Worm (Caenorhabditis elegans) whole organism, L4 larva: ENCODE results near the gene cubn-1.

Source experiments
- D1046.2 ChIP-seq: fragments of 200-800 bp; sonication (Bioruptor generic); IDR thresholded peaks from 2 replicates; pipeline ENCODE4 v1.3.6; 2022; ENCODE audit warnings: missing genetic modification characterization, missing compliant biosample characterization
- F26F4.8 ChIP-seq: fragments of 200-800 bp; sonication (Bioruptor generic); conservative IDR thresholded peaks from 2 replicates; pipeline ENCODE4 v1.3.6; 2022; ENCODE audit warnings: missing genetic modification characterization, missing compliant biosample characterization
- F49E8.2 ChIP-seq: sonication (generic microtip); optimal IDR thresholded peaks from 2 replicates; lab custom pipeline; 2016; ENCODE audit warnings: missing compliant biosample characterization, mild to moderate bottlenecking, missing genetic modification characterization, borderline replicate concordance
- R02D3.7 ChIP-seq: fragments of 150-350 bp; sonication (generic microtip); optimal IDR thresholded peaks from 3 replicates; lab custom pipeline; 2014; ENCODE audit warnings: missing biosample characterization, missing genetic modification characterization
- T20F7.1 ChIP-seq: fragments of 200-800 bp; sonication (Bioruptor generic); optimal IDR thresholded peaks from 2 replicates; lab custom pipeline; 2018; ENCODE audit warnings: mild to moderate bottlenecking, missing genetic modification characterization, missing compliant biosample characterization
- Y48G9A.11 ChIP-seq: fragments of 200-800 bp; sonication (Bioruptor generic); IDR thresholded peaks from 2 replicates; pipeline ENCODE4 v1.3.6; 2022; ENCODE audit warnings: missing genetic modification reagents, missing genetic modification characterization, missing compliant biosample characterization
- Y5F2A.4 ChIP-seq: fragments of 200-800 bp; sonication (Bioruptor generic); optimal IDR thresholded peaks from 2 replicates; lab custom pipeline; 2018; ENCODE audit warnings: mild to moderate bottlenecking, missing genetic modification characterization, missing compliant biosample characterization
- ceh-20 ChIP-seq: fragments of 200-800 bp; sonication (Bioruptor generic); IDR thresholded peaks from 2 replicates; pipeline ENCODE4 v1.3.6; 2022; ENCODE audit warnings: missing genetic modification reagents, missing genetic modification characterization, missing compliant biosample characterization
- ceh-62 ChIP-seq: sonication (generic microtip); optimal IDR thresholded peaks from 2 replicates; lab custom pipeline; 2017; ENCODE audit warnings: missing biosample characterization, missing genetic modification characterization
- ces-1 ChIP-seq: fragments of 150-350 bp; sonication (generic microtip); optimal IDR thresholded peaks from 4 replicates; lab custom pipeline; 2014; ENCODE audit warnings: missing biosample characterization, missing genetic modification reagents, missing genetic modification characterization
- cey-2 ChIP-seq: sonication (generic microtip); optimal IDR thresholded peaks from 3 replicates; lab custom pipeline; 2017; ENCODE audit warnings: missing genetic modification characterization, mild to moderate bottlenecking, missing compliant biosample characterization, antibody characterized with exemption, borderline replicate concordance; ENCODE audit not compliant: insufficient read depth
- ctbp-1 ChIP-seq: fragments of 200-800 bp; sonication (Bioruptor generic); IDR thresholded peaks from 2 replicates; pipeline ENCODE4 v1.3.6; 2022; ENCODE audit warnings: missing genetic modification reagents, missing genetic modification characterization, missing compliant biosample characterization
- daf-16 ChIP-seq, 3 experiments: sonication (generic microtip); optimal IDR thresholded peaks; 2 replicates each; lab custom pipeline; 2016 to 2017; ENCODE audit warnings: missing genetic modification characterization in 3 of 3, missing genetic modification reagents in 3 of 3, mild to moderate bottlenecking in 2 of 3, missing compliant biosample characterization in 2 of 3, missing biosample characterization in 1 of 3, moderate library complexity in 1 of 3
- dmd-6 ChIP-seq: fragments of 200-800 bp; sonication (Bioruptor generic); IDR thresholded peaks from 2 replicates; pipeline ENCODE4 v1.3.6; 2022; ENCODE audit warnings: missing genetic modification reagents, missing genetic modification characterization, missing compliant biosample characterization
- dmd-8 ChIP-seq: fragments of 200-800 bp; sonication (Bioruptor generic); IDR thresholded peaks from 2 replicates; pipeline ENCODE4 v1.3.6; 2022; ENCODE audit warnings: missing genetic modification characterization, missing compliant biosample characterization
- duxl-1 ChIP-seq: sonication (generic microtip); optimal IDR thresholded peaks from 2 replicates; lab custom pipeline; 2016; ENCODE audit warnings: mild to moderate bottlenecking, missing genetic modification characterization, moderate library complexity, missing compliant biosample characterization; ENCODE audit not compliant: poor library complexity
- dve-1 ChIP-seq: sonication (generic microtip); optimal IDR thresholded peaks from 2 replicates; lab custom pipeline; 2017; ENCODE audit warnings: antibody characterized with exemption, mild to moderate bottlenecking, missing genetic modification characterization, missing compliant biosample characterization; ENCODE audit not compliant: insufficient read depth
- egl-27 ChIP-seq: sonication (generic microtip); optimal IDR thresholded peaks from 3 replicates; lab custom pipeline; 2017; ENCODE audit warnings: missing biosample characterization, missing genetic modification reagents, missing genetic modification characterization
- fos-1 ChIP-seq: fragments of 150-350 bp; optimal IDR thresholded peaks from 2 replicates; lab custom pipeline; 2014; ENCODE audit warnings: missing biosample characterization, missing genetic modification characterization
- hlh-11 ChIP-seq: fragments of 200-800 bp; sonication (Bioruptor generic); optimal IDR thresholded peaks from 2 replicates; lab custom pipeline; 2018; ENCODE audit warnings: mild to moderate bottlenecking, missing genetic modification characterization, missing compliant biosample characterization
- hmg-1.1 ChIP-seq: fragments of 200-800 bp; sonication (Bioruptor generic); IDR thresholded peaks from 2 replicates; pipeline ENCODE4 v1.3.6; 2022; ENCODE audit warnings: missing genetic modification reagents, missing genetic modification characterization, missing compliant biosample characterization
- lin-1 ChIP-seq: fragments of 200-800 bp; sonication (Bioruptor generic); IDR thresholded peaks from 2 replicates; pipeline ENCODE4 v1.3.6; 2022; ENCODE audit warnings: missing genetic modification reagents, missing genetic modification characterization, missing compliant biosample characterization
- lin-38 ChIP-seq: fragments of 200-800 bp; sonication (Bioruptor generic); IDR thresholded peaks from 2 replicates; pipeline ENCODE4 v1.3.6; 2022; ENCODE audit warnings: missing genetic modification reagents, missing genetic modification characterization, missing compliant biosample characterization
- lir-3 ChIP-seq: sonication (generic microtip); optimal IDR thresholded peaks from 2 replicates; lab custom pipeline; 2016; ENCODE audit warnings: mild to moderate bottlenecking, missing genetic modification characterization, missing compliant biosample characterization
- lsy-2 ChIP-seq, 2 experiments: fragments of 150-350 bp in 1 of 2; sonication (generic microtip) in 1 of 2; optimal IDR thresholded peaks; 2 replicates each; lab custom pipeline; 2014 to 2017; ENCODE audit warnings: missing biosample characterization in 2 of 2, missing genetic modification characterization in 2 of 2
- madf-5 ChIP-seq, 2 experiments: fragments of 200-800 bp; sonication (Bioruptor generic); IDR thresholded peaks; 2 replicates each; pipeline ENCODE4 v1.3.6; 2022; ENCODE audit warnings: missing compliant biosample characterization in 2 of 2, missing genetic modification characterization in 2 of 2
- madf-9 ChIP-seq: fragments of 200-800 bp; sonication (Bioruptor generic); conservative IDR thresholded peaks from 2 replicates; pipeline ENCODE4 v1.3.6; 2022; ENCODE audit warnings: missing genetic modification reagents, missing genetic modification characterization, missing compliant biosample characterization
- mdl-1 ChIP-seq, 2 experiments: fragments of 150-350 bp in 1 of 2; sonication (generic microtip) in 1 of 2; optimal IDR thresholded peaks; 2 replicates each; lab custom pipeline; 2014 to 2017; ENCODE audit warnings: missing biosample characterization in 2 of 2, missing genetic modification characterization in 2 of 2
- mep-1 ChIP-seq: fragments of 150-350 bp; sonication (generic microtip); optimal IDR thresholded peaks from 3 replicates; lab custom pipeline; 2014; ENCODE audit warnings: missing biosample characterization, missing genetic modification characterization
- nhr-111 ChIP-seq: fragments of 200-800 bp; sonication (Bioruptor generic); optimal IDR thresholded peaks from 2 replicates; lab custom pipeline; 2018; ENCODE audit warnings: mild to moderate bottlenecking, missing genetic modification characterization, missing compliant biosample characterization
- nhr-25 ChIP-seq: sonication (generic microtip); optimal IDR thresholded peaks from 2 replicates; lab custom pipeline; 2017; ENCODE audit warnings: missing genetic modification characterization, mild to moderate bottlenecking, missing compliant biosample characterization, antibody characterized with exemption, moderate library complexity, borderline replicate concordance; ENCODE audit not compliant: insufficient read depth
- nhr-28 ChIP-seq: fragments of 150-350 bp; optimal IDR thresholded peaks from 2 replicates; lab custom pipeline; 2014; ENCODE audit warnings: missing biosample characterization, missing genetic modification characterization
- nhr-41 ChIP-seq: fragments of 200-800 bp; sonication (Bioruptor generic); IDR thresholded peaks from 2 replicates; pipeline ENCODE4 v1.3.6; 2022; ENCODE audit warnings: missing genetic modification reagents, missing genetic modification characterization, missing compliant biosample characterization
- nhr-48 ChIP-seq: sonication (generic microtip); optimal IDR thresholded peaks from 2 replicates; lab custom pipeline; 2016; ENCODE audit warnings: mild to moderate bottlenecking, missing genetic modification characterization, missing compliant biosample characterization
- nhr-6 ChIP-seq: fragments of 150-350 bp; optimal IDR thresholded peaks from 2 replicates; lab custom pipeline; 2014; ENCODE audit warnings: missing biosample characterization, missing genetic modification characterization
- nhr-76 ChIP-seq: fragments of 150-350 bp; optimal IDR thresholded peaks from 2 replicates; lab custom pipeline; 2014; ENCODE audit warnings: missing biosample characterization, missing genetic modification characterization
- nhr-77 ChIP-seq: fragments of 150-350 bp; optimal IDR thresholded peaks from 2 replicates; lab custom pipeline; 2014; ENCODE audit warnings: missing biosample characterization, missing genetic modification characterization
- rbr-2 ChIP-seq: sonication (generic microtip); optimal IDR thresholded peaks from 2 replicates; lab custom pipeline; 2016; ENCODE audit warnings: missing genotype, missing genetic modification characterization, missing compliant biosample characterization
- saeg-2 ChIP-seq: fragments of 200-800 bp; sonication (Bioruptor generic); IDR thresholded peaks from 2 replicates; pipeline ENCODE4 v1.3.6; 2022; ENCODE audit warnings: missing genetic modification reagents, missing genetic modification characterization, missing compliant biosample characterization
- set-16 ChIP-seq: fragments of 200-800 bp; sonication (Bioruptor generic); IDR thresholded peaks from 2 replicates; pipeline ENCODE4 v1.3.6; 2022; ENCODE audit warnings: missing genetic modification reagents, missing genetic modification characterization, missing compliant biosample characterization
- snpc-4 ChIP-seq: fragments of 150-350 bp; optimal IDR thresholded peaks from 2 replicates; lab custom pipeline; 2014; ENCODE audit warnings: missing biosample characterization, missing genetic modification characterization
- spr-1 ChIP-seq: sonication (generic microtip); optimal IDR thresholded peaks from 2 replicates; lab custom pipeline; 2016; ENCODE audit warnings: mild to moderate bottlenecking, missing genetic modification characterization, missing compliant biosample characterization
- spr-3 ChIP-seq: fragments of 200-800 bp; sonication (Bioruptor generic); optimal IDR thresholded peaks from 2 replicates; lab custom pipeline; 2018; ENCODE audit warnings: mild to moderate bottlenecking, missing genetic modification characterization, missing compliant biosample characterization
- tra-1 ChIP-seq: fragments of 200-800 bp; sonication (Bioruptor generic); IDR thresholded peaks from 2 replicates; pipeline ENCODE4 v1.3.6; 2022; ENCODE audit warnings: missing genetic modification reagents, missing genetic modification characterization, missing compliant biosample characterization
- unc-130 ChIP-seq: sonication (generic microtip); optimal IDR thresholded peaks from 2 replicates; lab custom pipeline; 2016; ENCODE audit warnings: missing genetic modification reagents, missing genetic modification characterization, missing compliant biosample characterization
- zip-11 ChIP-seq: fragments of 200-800 bp; sonication (Bioruptor generic); IDR thresholded peaks from 2 replicates; pipeline ENCODE4 v1.3.6; 2022; ENCODE audit warnings: missing genetic modification characterization, missing compliant biosample characterization
- zip-2 ChIP-seq: fragments of 150-350 bp; optimal IDR thresholded peaks from 2 replicates; lab custom pipeline; 2014; ENCODE audit warnings: missing biosample characterization, missing genetic modification characterization

Gene cubn-1

DNA sequence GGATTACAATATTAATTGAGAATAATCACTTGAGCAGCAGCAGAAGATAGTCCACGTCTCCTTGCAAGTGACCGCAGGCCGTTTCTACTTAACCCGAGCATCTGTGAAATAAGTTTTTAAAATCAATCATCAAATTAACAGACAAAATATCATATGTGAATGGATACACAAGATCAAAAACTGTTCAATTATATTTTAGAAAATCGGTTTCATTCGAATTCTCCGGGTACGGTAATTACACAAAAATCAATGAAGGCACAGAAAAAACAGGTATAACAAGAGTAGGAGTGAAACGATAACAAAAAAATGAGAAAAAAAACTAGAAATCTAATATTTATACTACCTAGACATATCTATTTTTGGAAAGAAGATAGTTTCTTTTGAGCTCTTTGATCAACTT lies 14.9 kb upstream of the cubn-1 start, which contains the start of gene mma-1:
TSS of gene mma-1 (minus strand) at position 101 of the 400 bp plus-strand sequence.
- no peak for TF ChIP-seq daf-16 (GFP tag; optimal IDR thresholded peaks at IDR 0.05; lab: Kevin White, UChicago)
- TF ChIP-seq daf-16 (tag; optimal IDR thresholded peaks at IDR 0.05; lab: Kevin White, UChicago) = no peak
- TF ChIP-seq tra-1 = no peak
- TF ChIP-seq egl-27 (tag; lab: Kevin White, UChicago) = no peak
- no peak for TF ChIP-seq Y48G9A.11 (GFP tag; lab: Robert Waterston, UW)
- TF ChIP-seq mdl-1 (tag; optimal IDR thresholded peaks at IDR 0.05; lab: Kevin White, UChicago) = no peak

- TF ChIP-seq hlh-11 (tag; lab: Kevin White, UChicago) (peak; percentile 47), duxl-1 (tag; lab: Kevin White, UChicago) (peak; percentile 26), T20F7.1 (peak; percentile 9), fos-1 (tag; lab: Kevin White, UChicago) (no peak), lin-1 (GFP tag; lab: Robert Waterston, UW) (peak; percentile 66; the same call in 1 of the 2 replicates), set-16 (GFP tag; lab: Robert Waterston, UW) (0 out of 2 replicates have a peak, but pooled peaks have one; percentile 15), ceh-20 (0 out of 2 replicates have a peak, but pooled peaks have one; percentile 22), F49E8.2 (peak; percentile 53), madf-9 (GFP tag; lab: Robert Waterston, UW) (peak; percentile 53; the same call in 1 of the 2 replicates), hmg-1.1 (peak; percentile 56), nhr-6 (peak; percentile 85), ces-1 (GFP tag; lab: Kevin White, UChicago) (no peak), unc-130 (GFP tag; lab: Kevin White, UChicago) (peak; percentile 30), lin-38 (peak; percentile 65), nhr-41 (GFP tag; lab: Robert Waterston, UW) (0 out of 2 replicates have a peak, but pooled peaks have one; percentile 40), spr-1 (tag; lab: Kevin White, UChicago) (peak; percentile 61), Y5F2A.4 (GFP tag; lab: Kevin White, UChicago) (peak; percentile 7), nhr-76 (tag; lab: Kevin White, UChicago) (no peak), nhr-48 (tag; lab: Kevin White, UChicago) (peak; percentile 34), D1046.2 (GFP tag; lab: Robert Waterston, UW) (peak; percentile 83), ctbp-1 (GFP tag; lab: Robert Waterston, UW) (0 out of 2 replicates have a peak, but pooled peaks have one; percentile 46), rbr-2 (peak; percentile 53), cey-2 (tag; lab: Kevin White, UChicago) (no peak), ceh-62 (tag; lab: Kevin White, UChicago) (no peak), dmd-6 (GFP tag; lab: Robert Waterston, UW) (peak; percentile 41; the same call in 1 of the 2 replicates), nhr-77 (tag; lab: Kevin White, UChicago) (no peak), madf-5 (GFP tag; IDR thresholded peaks at IDR 0.05; lab: Robert Waterston, UW) (peak; percentile 36 to 45; a peak in 1 of 4 replicates), nhr-28 (peak; percentile 43), saeg-2 (GFP tag; lab: Robert Waterston, UW) (peak; percentile 5; the same call in 1 of the 2 replicates), nhr-111 (GFP tag; lab: Kevin White, UChicago) (peak; percentile 48), dve-1 (no peak), nhr-25 (tag; lab: Kevin White, UChicago) (peak; percentile 38), lsy-2 (tag; optimal IDR thresholded peaks at IDR 0.05; lab: Kevin White, UChicago) (peak in 1 of 2 experiments; percentile 42), R02D3.7 (tag; lab: Kevin White, UChicago) (no peak), snpc-4 (tag; lab: Kevin White, UChicago) (no peak), spr-3 (GFP tag; lab: Kevin White, UChicago) (peak; percentile 17), mep-1 (tag; lab: Kevin White, UChicago) (peak; percentile 49), dmd-8 (peak; percentile 60; the same call in 1 of the 2 replicates), zip-2 (tag; lab: Kevin White, UChicago) (peak; percentile 54), zip-11 (GFP tag; lab: Robert Waterston, UW) (no peak), F26F4.8 (no peak), daf-16 (GFP tag; optimal IDR thresholded peaks at IDR 0.05; lab: Kevin White, UChicago) (peak in 1 of 2 experiments; percentile 69), daf-16 (tag; optimal IDR thresholded peaks at IDR 0.05; lab: Kevin White, UChicago) (peak; percentile 76), lir-3 (tag; lab: Kevin White, UChicago) (peak; percentile 13)
Observed at ce11 chrV:12596795-12597194, 14.3 kb upstream of the cubn-1 start.
